Worm (Caenorhabditis elegans) whole organism, late embryonic: ENCODE data around the gene Y48A5A.3.

ENCODE experiments used
- ceh-19 ChIP-seq: fragments of 200-800 bp; sonication (Bioruptor generic); optimal IDR thresholded peaks from 2 replicates; lab custom pipeline; 2018; ENCODE audit warnings: mild to moderate bottlenecking, missing genetic modification characterization, missing compliant biosample characterization
- ceh-34 ChIP-seq: sonication (generic microtip); optimal IDR thresholded peaks from 2 replicates; lab custom pipeline; 2016; ENCODE audit warnings: mild to moderate bottlenecking, missing genetic modification characterization, missing compliant biosample characterization
- nhr-11 ChIP-seq: fragments of 150-350 bp; optimal IDR thresholded peaks from 2 replicates; lab custom pipeline; 2014; ENCODE audit warnings: missing biosample characterization, missing genetic modification characterization
- pag-3 ChIP-seq: sonication (generic microtip); optimal IDR thresholded peaks from 2 replicates; lab custom pipeline; 2016; ENCODE audit warnings: missing compliant biosample characterization, missing genetic modification characterization, borderline replicate concordance
- pax-1 ChIP-seq: fragments of 150-350 bp; optimal IDR thresholded peaks from 2 replicates; lab custom pipeline; 2014; ENCODE audit warnings: missing biosample characterization, missing genetic modification characterization
- unc-55 ChIP-seq: sonication (generic microtip); optimal IDR thresholded peaks from 2 replicates; lab custom pipeline; 2017; ENCODE audit warnings: missing biosample characterization, missing genetic modification reagents, missing genetic modification characterization
- unc-86 ChIP-seq: sonication (generic microtip); optimal IDR thresholded peaks from 2 replicates; lab custom pipeline; 2016; ENCODE audit warnings: missing genetic modification characterization, missing compliant biosample characterization

DNA sequence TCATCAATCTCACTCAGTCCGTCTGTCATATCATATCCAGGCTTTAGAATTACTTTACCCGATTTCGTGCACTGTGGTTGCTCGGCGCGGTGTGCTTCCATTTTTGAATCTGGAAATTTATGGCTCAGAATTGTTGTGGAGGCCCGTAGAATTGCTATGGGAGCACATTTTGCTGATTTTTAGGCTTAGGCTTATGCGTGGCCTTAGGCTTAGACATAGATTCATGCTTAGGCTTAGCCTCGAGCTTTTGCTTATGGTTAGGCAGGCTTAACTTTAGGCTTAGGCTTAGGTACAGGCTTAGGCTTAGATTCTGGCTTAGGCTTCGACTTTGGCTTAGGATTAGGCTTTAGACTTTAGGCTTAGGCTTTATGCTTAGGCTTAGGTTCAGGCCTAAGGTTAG lies 2.7 kb downstream of the Y48A5A.3 start, which contains the start of gene Y76B12C.4:
- no peak for TF ChIP-seq unc-86 (tag; lab: Kevin White, UChicago)
- TF ChIP-seq ceh-19 (GFP tag; lab: Kevin White, UChicago), result no peak
- no peak for TF ChIP-seq ceh-34
- no peak for TF ChIP-seq pax-1 (tag; lab: Kevin White, UChicago)
- no peak for TF ChIP-seq nhr-11 (tag; lab: Kevin White, UChicago)
- TF ChIP-seq pag-3, result no peak
- no peak for TF ChIP-seq unc-55 (GFP tag; lab: Kevin White, UChicago)
